Fruit fly (Drosophila melanogaster): ENCODE data around the gene CG31415.

DNA sequence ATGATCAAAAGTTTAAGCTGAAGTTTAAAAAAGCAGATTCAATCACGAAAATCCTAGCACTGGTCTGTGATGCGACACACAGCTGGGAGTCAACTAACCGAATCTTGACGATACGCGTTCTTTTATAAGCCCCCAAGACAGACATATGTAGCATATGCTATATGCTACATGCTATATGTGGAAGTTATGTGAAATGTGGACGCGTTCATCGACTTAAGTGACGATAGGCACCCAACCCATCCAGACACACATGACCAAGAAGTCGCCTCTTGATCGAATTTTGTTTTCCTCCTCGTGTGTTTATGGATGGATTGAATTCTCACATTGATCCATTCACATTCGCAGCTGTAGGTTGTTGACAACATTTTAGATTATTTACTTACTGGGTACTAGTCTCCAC lies 10.2 kb upstream of the CG31415 start, which contains the start of gene alphaTub85E:
- no peak for TF ChIP-seq pan (optimal IDR thresholded peaks at IDR 0.05)
- TF ChIP-seq Dll (optimal IDR thresholded peaks at IDR 0.05), result no peak
- no peak for TF ChIP-seq CG8478 (optimal IDR thresholded peaks at IDR 0.05)
